Worm (Caenorhabditis elegans) whole organism, L1 larva: ENCODE results near the gene cutl-11.

Experiments
- blmp-1 ChIP-seq: fragments of 150-350 bp; optimal IDR thresholded peaks from 2 replicates; lab custom pipeline; 2014; ENCODE audit warnings: missing biosample characterization, missing genetic modification characterization
- ceh-88 ChIP-seq: fragments of 200-800 bp; sonication (Bioruptor generic); IDR thresholded peaks from 2 replicates; pipeline ENCODE4 v1.3.6; 2022; ENCODE audit warnings: missing genetic modification characterization, missing compliant biosample characterization
- ces-1 ChIP-seq: fragments of 150-350 bp; optimal IDR thresholded peaks from 2 replicates; lab custom pipeline; 2014; ENCODE audit warnings: missing biosample characterization, missing genetic modification reagents, missing genetic modification characterization
- lin-13 ChIP-seq: fragments of 150-350 bp; optimal IDR thresholded peaks from 2 replicates; lab custom pipeline; 2014; ENCODE audit warnings: missing biosample characterization, missing genetic modification reagents, missing genetic modification characterization
- lir-3 ChIP-seq: sonication (generic microtip); optimal IDR thresholded peaks from 2 replicates; lab custom pipeline; 2016; ENCODE audit warnings: mild to moderate bottlenecking, missing genetic modification characterization, moderate library complexity, missing compliant biosample characterization; ENCODE audit not compliant: poor library complexity
- mdl-1 ChIP-seq, 2 experiments: fragments of 150-350 bp; optimal IDR thresholded peaks; 2 replicates each; lab custom pipeline; 2014 to 2017; ENCODE audit warnings: missing biosample characterization in 2 of 2, missing genetic modification characterization in 2 of 2, inconsistent platforms in 1 of 2
- mep-1 ChIP-seq: fragments of 150-350 bp; optimal IDR thresholded peaks from 2 replicates; lab custom pipeline; 2014; ENCODE audit warnings: missing biosample characterization, missing genetic modification characterization
- nhr-77 ChIP-seq: fragments of 150-350 bp; optimal IDR thresholded peaks from 2 replicates; lab custom pipeline; 2014; ENCODE audit warnings: missing biosample characterization, missing genetic modification characterization
- sox-4 ChIP-seq: sonication (generic microtip); optimal IDR thresholded peaks from 2 replicates; lab custom pipeline; 2016; ENCODE audit warnings: missing genetic modification characterization, missing compliant biosample characterization
- xbp-1 ChIP-seq: sonication (generic microtip); optimal IDR thresholded peaks from 2 replicates; lab custom pipeline; 2016; ENCODE audit warnings: missing genetic modification characterization, missing compliant biosample characterization
- zag-1 ChIP-seq: fragments of 150-350 bp; optimal IDR thresholded peaks from 2 replicates; lab custom pipeline; 2014; ENCODE audit warnings: missing biosample characterization, missing genetic modification characterization

DNA sequence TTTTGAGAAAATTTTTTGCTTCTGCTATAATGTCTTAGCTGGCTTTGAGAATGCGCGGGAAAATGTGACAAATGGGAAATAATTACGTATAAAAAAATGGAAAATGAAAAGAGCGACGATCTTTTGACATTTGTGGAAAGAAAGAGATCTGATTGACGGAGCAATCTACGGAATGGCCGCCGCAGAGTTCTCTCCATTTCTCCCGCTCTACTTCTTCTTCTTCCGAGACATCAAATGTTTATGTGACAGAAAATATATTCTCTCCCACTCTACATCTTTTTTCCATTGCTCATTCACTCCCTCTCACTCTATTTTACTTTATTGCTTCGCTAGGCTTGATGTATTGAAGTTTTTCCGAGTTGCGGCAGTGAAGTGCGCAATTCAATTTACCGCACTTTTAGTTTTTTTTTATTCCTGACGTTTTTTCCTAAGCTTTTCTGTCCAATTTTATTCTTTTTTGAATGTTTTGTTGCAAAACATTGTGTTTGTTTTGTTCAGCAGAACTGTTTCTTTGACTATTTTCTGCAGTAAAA lies 10.1 kb downstream of the cutl-11 start:
- TF ChIP-seq mdl-1 (tag; optimal IDR thresholded peaks at IDR 0.05; lab: Kevin White, UChicago) (no peak), nhr-77 (tag; lab: Kevin White, UChicago) (no peak), ces-1 (GFP tag; lab: Kevin White, UChicago) (no peak), zag-1 (tag; lab: Kevin White, UChicago) (no peak), blmp-1 (no peak), mep-1 (tag; lab: Kevin White, UChicago) (peak; percentile 36), lin-13 (GFP tag; lab: Kevin White, UChicago) (no peak), xbp-1 (tag; lab: Kevin White, UChicago) (no peak), sox-4 (tag; lab: Kevin White, UChicago) (no peak), lir-3 (no peak), ceh-88 (GFP tag; lab: Robert Waterston, UW) (no peak)
